Fruit fly (Drosophila melanogaster) whole organism, prepupa: ENCODE measurements around the gene CG18666.

ENCODE experiments used
- Blimp-1 ChIP-seq: fragments of 200-800 bp; sonication (Bioruptor generic); optimal IDR thresholded peaks from 3 replicates; lab custom pipeline; 2017; ENCODE audit warnings: missing biosample characterization, missing genetic modification characterization, mild to moderate bottlenecking, moderate library complexity, missing genetic modification reagents
- CG10631 ChIP-seq: fragments of 200-800 bp; sonication (Bioruptor generic); optimal IDR thresholded peaks from 2 replicates; lab custom pipeline; 2016; ENCODE audit warnings: missing biosample characterization, missing genetic modification characterization
- CG10669 ChIP-seq: fragments of 200-800 bp; sonication (Bioruptor generic); optimal IDR thresholded peaks from 3 replicates; lab custom pipeline; 2018; ENCODE audit warnings: missing biosample characterization, mild to moderate bottlenecking, missing genetic modification characterization, moderate library complexity
- CG11294 ChIP-seq: fragments of 200-800 bp; sonication (Bioruptor generic); IDR thresholded peaks from 2 replicates; pipeline ENCODE4 v1.3.6; 2022; ENCODE audit warnings: missing biosample characterization, missing genetic modification characterization
- CG11762 ChIP-seq: fragments of 200-800 bp; sonication (Bioruptor generic); optimal IDR thresholded peaks from 3 replicates; lab custom pipeline; 2016; ENCODE audit warnings: missing biosample characterization, missing genetic modification characterization; ENCODE audit not compliant: insufficient read depth
- CG11902 ChIP-seq: fragments of 200-800 bp; sonication (Bioruptor generic); optimal IDR thresholded peaks from 3 replicates; lab custom pipeline; 2016; ENCODE audit warnings: missing biosample characterization, missing genetic modification characterization
- CG15336 ChIP-seq: fragments of 200-800 bp; sonication (Bioruptor generic); IDR thresholded peaks from 2 replicates; pipeline ENCODE4 v1.3.6; 2022; ENCODE audit warnings: missing biosample characterization, missing genetic modification characterization
- CG16779 ChIP-seq: fragments of 200-800 bp; sonication (Bioruptor generic); optimal IDR thresholded peaks from 3 replicates; lab custom pipeline; 2017; ENCODE audit warnings: missing biosample characterization, mild to moderate bottlenecking, missing genetic modification characterization
- CG32006 ChIP-seq: fragments of 200-800 bp; sonication (Bioruptor generic); optimal IDR thresholded peaks from 3 replicates; lab custom pipeline; 2017; ENCODE audit warnings: missing biosample characterization, mild to moderate bottlenecking, missing genetic modification characterization
- CG4318 ChIP-seq: fragments of 200-800 bp; sonication (Bioruptor generic); optimal IDR thresholded peaks from 3 replicates; lab custom pipeline; 2017; ENCODE audit warnings: missing biosample characterization, mild to moderate bottlenecking, missing genetic modification characterization
- CG6163 ChIP-seq: fragments of 200-800 bp; sonication (Bioruptor generic); IDR thresholded peaks from 3 replicates; pipeline ENCODE4 v1.3.6; 2022; ENCODE audit warnings: missing biosample characterization, missing genetic modification characterization
- CG6792 ChIP-seq: fragments of 200-800 bp; sonication (Bioruptor generic); optimal IDR thresholded peaks from 3 replicates; lab custom pipeline; 2016; ENCODE audit warnings: missing biosample characterization, missing genetic modification characterization
- CG6808 ChIP-seq: fragments of 200-800 bp; sonication (Bioruptor generic); optimal IDR thresholded peaks from 3 replicates; lab custom pipeline; 2017; ENCODE audit warnings: missing biosample characterization, missing genetic modification characterization, mild to moderate bottlenecking, moderate library complexity, missing genetic modification reagents
- CG6854 ChIP-seq: fragments of 200-800 bp; sonication (Bioruptor generic); optimal IDR thresholded peaks from 2 replicates; lab custom pipeline; 2017; ENCODE audit warnings: missing biosample characterization, mild to moderate bottlenecking, missing genetic modification characterization
- CG8119 ChIP-seq: fragments of 200-800 bp; sonication (Bioruptor generic); IDR thresholded peaks from 3 replicates; pipeline ENCODE4 v1.3.6; 2022; ENCODE audit warnings: missing biosample characterization, missing genetic modification characterization
- CG8319 ChIP-seq: fragments of 200-800 bp; sonication (Bioruptor generic); optimal IDR thresholded peaks from 3 replicates; lab custom pipeline; 2016; ENCODE audit warnings: missing biosample characterization, missing genetic modification characterization
- CG8632 ChIP-seq: fragments of 200-800 bp; sonication (Bioruptor generic); optimal IDR thresholded peaks from 3 replicates; lab custom pipeline; 2016; ENCODE audit warnings: missing biosample characterization, missing genetic modification characterization
- Eip75B ChIP-seq: fragments of 200-800 bp; sonication (Bioruptor generic); optimal IDR thresholded peaks from 3 replicates; lab custom pipeline; 2016; ENCODE audit warnings: missing biosample characterization, missing genetic modification characterization
- Eip78C ChIP-seq: fragments of 200-800 bp; sonication (Bioruptor generic); peaks from one replicate; lab custom pipeline; 2016; ENCODE audit warnings: missing biosample characterization, missing genetic modification characterization
- Eip93F ChIP-seq: fragments of 200-800 bp; sonication (Bioruptor generic); optimal IDR thresholded peaks from 2 replicates; lab custom pipeline; 2016; ENCODE audit warnings: missing biosample characterization, mild to moderate bottlenecking, missing genetic modification characterization
- Ets96B ChIP-seq: fragments of 200-800 bp; optimal IDR thresholded peaks from 2 replicates; lab custom pipeline; 2019; ENCODE audit warnings: missing biosample characterization, mild to moderate bottlenecking, missing genetic modification characterization, moderate library complexity
- Gug ChIP-seq: fragments of 200-800 bp; sonication (Bioruptor generic); IDR thresholded peaks from 2 replicates; pipeline ENCODE4 v1.3.6; 2022; ENCODE audit warnings: missing biosample characterization, missing genetic modification characterization
- Hr39 ChIP-seq: fragments of 200-800 bp; sonication (Bioruptor generic); optimal IDR thresholded peaks from 2 replicates; lab custom pipeline; 2016; ENCODE audit warnings: missing biosample characterization, missing genetic modification characterization
- Hr4 ChIP-seq: fragments of 200-800 bp; sonication (Bioruptor generic); optimal IDR thresholded peaks from 3 replicates; lab custom pipeline; 2016; ENCODE audit warnings: missing biosample characterization, missing genetic modification characterization
- Lpt ChIP-seq: fragments of 200-800 bp; sonication (Bioruptor generic); optimal IDR thresholded peaks from 3 replicates; lab custom pipeline; 2016; ENCODE audit warnings: missing biosample characterization, missing genetic modification characterization
- Met ChIP-seq: fragments of 200-800 bp; sonication (Bioruptor generic); optimal IDR thresholded peaks from 3 replicates; lab custom pipeline; 2016; ENCODE audit warnings: missing biosample characterization, missing genetic modification characterization
- OdsH ChIP-seq: fragments of 200-800 bp; sonication (Bioruptor generic); optimal IDR thresholded peaks from 3 replicates; lab custom pipeline; 2016; ENCODE audit warnings: missing biosample characterization, missing genetic modification characterization
- Smox ChIP-seq: fragments of 200-800 bp; sonication (Bioruptor generic); optimal IDR thresholded peaks from 3 replicates; lab custom pipeline; 2016; ENCODE audit warnings: missing biosample characterization, missing genetic modification characterization
- Sox102F ChIP-seq: fragments of 200-800 bp; sonication (Bioruptor generic); optimal IDR thresholded peaks from 2 replicates; lab custom pipeline; 2016; ENCODE audit warnings: missing biosample characterization, mild to moderate bottlenecking, missing genetic modification characterization
- Sox14 ChIP-seq: fragments of 200-800 bp; sonication (Bioruptor generic); optimal IDR thresholded peaks from 3 replicates; lab custom pipeline; 2016; ENCODE audit warnings: missing biosample characterization, missing genetic modification characterization
- Sox15 ChIP-seq: fragments of 200-800 bp; sonication (Bioruptor generic); optimal IDR thresholded peaks from 3 replicates; lab custom pipeline; 2016; ENCODE audit warnings: missing biosample characterization, missing genetic modification characterization
- achi ChIP-seq: fragments of 200-800 bp; sonication (Bioruptor generic); optimal IDR thresholded peaks from 3 replicates; lab custom pipeline; 2016; ENCODE audit warnings: missing biosample characterization, missing genetic modification characterization
- acj6 ChIP-seq: fragments of 200-800 bp; sonication (Bioruptor generic); optimal IDR thresholded peaks from 3 replicates; lab custom pipeline; 2016; ENCODE audit warnings: missing biosample characterization, missing genetic modification characterization
- cyc ChIP-seq: fragments of 200-800 bp; sonication (Bioruptor generic); optimal IDR thresholded peaks from 3 replicates; lab custom pipeline; 2016; ENCODE audit warnings: missing biosample characterization, missing genetic modification characterization
- dac ChIP-seq: fragments of 200-800 bp; sonication (Bioruptor generic); optimal IDR thresholded peaks from 2 replicates; lab custom pipeline; 2017; ENCODE audit warnings: missing biosample characterization, mild to moderate bottlenecking, missing genetic modification characterization
- dsx ChIP-seq: fragments of 200-800 bp; optimal IDR thresholded peaks from 3 replicates; lab custom pipeline; 2019; ENCODE audit warnings: missing biosample characterization, mild to moderate bottlenecking, missing genetic modification characterization, moderate library complexity; ENCODE audit not compliant: poor library complexity, severe bottlenecking
- eg ChIP-seq: fragments of 200-800 bp; sonication (Bioruptor generic); IDR thresholded peaks from 3 replicates; pipeline ENCODE4 v1.3.6; 2022; ENCODE audit warnings: missing biosample characterization, missing genetic modification characterization
- esn ChIP-seq: fragments of 200-800 bp; sonication (Bioruptor generic); optimal IDR thresholded peaks from 2 replicates; lab custom pipeline; 2016; ENCODE audit warnings: missing biosample characterization, mild to moderate bottlenecking, missing genetic modification characterization, moderate library complexity
- lz ChIP-seq: fragments of 200-800 bp; sonication (Bioruptor generic); optimal IDR thresholded peaks from 3 replicates; lab custom pipeline; 2016; ENCODE audit warnings: missing biosample characterization, missing genetic modification characterization
- net ChIP-seq: fragments of 200-800 bp; sonication (Bioruptor generic); optimal IDR thresholded peaks from 3 replicates; lab custom pipeline; 2016; ENCODE audit warnings: missing biosample characterization, missing genetic modification characterization
- salr ChIP-seq, 2 experiments: fragments of 200-800 bp; sonication (Bioruptor generic); optimal IDR thresholded peaks; 3 replicates each; lab custom pipeline; 2016 to 2018; ENCODE audit warnings: missing biosample characterization in 2 of 2, missing genetic modification characterization in 2 of 2, mild to moderate bottlenecking in 1 of 2
- spab ChIP-seq: fragments of 200-800 bp; sonication (Bioruptor generic); optimal IDR thresholded peaks from 2 replicates; lab custom pipeline; 2017; ENCODE audit warnings: missing biosample characterization, mild to moderate bottlenecking, missing genetic modification characterization, missing genetic modification reagents
- ss ChIP-seq, 2 experiments: fragments of 200-800 bp; sonication (Bioruptor generic); optimal IDR thresholded peaks; 2 replicates in 1 of 2; 3 replicates in 1 of 2; lab custom pipeline; 2017 to 2018; ENCODE audit warnings: mild to moderate bottlenecking in 2 of 2, missing biosample characterization in 2 of 2, missing genetic modification characterization in 2 of 2, moderate library complexity in 1 of 2
- svp ChIP-seq: fragments of 200-800 bp; sonication (Bioruptor generic); peaks from one replicate; lab custom pipeline; 2016; ENCODE audit warnings: missing biosample characterization, missing genetic modification characterization
- topi ChIP-seq: fragments of 200-800 bp; sonication (Bioruptor generic); optimal IDR thresholded peaks from 3 replicates; lab custom pipeline; 2016; ENCODE audit warnings: missing biosample characterization, missing genetic modification characterization

Gene CG18666

DNA sequence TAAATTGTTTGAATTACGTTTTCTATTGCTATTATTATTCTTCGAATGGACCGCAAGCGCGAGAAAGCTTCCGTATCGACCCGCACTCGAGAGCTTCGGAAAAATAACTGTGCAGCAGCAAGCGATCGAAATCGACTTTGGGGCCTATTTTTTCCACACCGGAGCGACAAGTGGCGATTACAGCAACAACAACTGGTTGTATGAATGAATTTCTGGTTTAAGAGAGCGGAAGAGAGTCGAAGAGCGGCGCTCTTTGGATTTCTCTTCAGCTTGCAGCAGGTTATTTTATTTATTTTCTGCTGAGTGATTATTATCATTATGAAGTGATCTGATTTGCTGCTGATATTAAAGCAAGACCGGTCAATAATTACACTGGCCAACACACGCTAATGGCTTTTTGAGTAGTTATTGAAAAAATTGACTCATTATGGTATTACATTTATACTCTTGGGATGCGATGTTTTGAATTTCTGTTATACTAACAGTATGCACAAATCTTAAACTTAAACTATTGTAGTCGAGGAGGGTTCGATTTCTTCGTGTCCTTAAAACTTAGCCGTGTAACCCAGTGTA lies 32.4 kb downstream of the CG18666 start, which contains the start of gene Samuel (continued):
- no peak for TF ChIP-seq Blimp-1 (GFP tag; lab: Kevin White, UChicago)
- no peak for TF ChIP-seq cyc (GFP tag; lab: Kevin White, UChicago)
- peak; percentile 17 for TF ChIP-seq Smox (GFP tag; lab: Kevin White, UChicago)
- TF ChIP-seq Sox15 (GFP tag; lab: Kevin White, UChicago) = no peak
- peak; percentile 23 for TF ChIP-seq achi (GFP tag; lab: Kevin White, UChicago)
- peak; percentile 19 for TF ChIP-seq Hr39 (GFP tag; lab: Kevin White, UChicago)
- TF ChIP-seq CG6854 = peak; percentile 87
- TF ChIP-seq CG10669 (GFP tag; lab: Kevin White, UChicago) = peak; percentile 46
- peak; percentile 34 for TF ChIP-seq spab
- TF ChIP-seq lz (GFP tag; lab: Kevin White, UChicago) = peak; percentile 39
- TF ChIP-seq CG8119 (GFP tag; lab: Robert Waterston, UW) = peak; percentile 68; the same call in 2 of the 3 replicates
- peak; percentile 12 for TF ChIP-seq Lpt (GFP tag; lab: Kevin White, UChicago)
- TF ChIP-seq topi (GFP tag; lab: Kevin White, UChicago) = peak; percentile 55
- peak; percentile 12 for TF ChIP-seq Eip75B (GFP tag; lab: Kevin White, UChicago)
- TF ChIP-seq CG11294 = no peak
- peak; percentile 11 for TF ChIP-seq Hr4
- peak; percentile 64 for TF ChIP-seq Sox102F (GFP tag; lab: Kevin White, UChicago)
- peak; percentile 86 for TF ChIP-seq svp (GFP tag; lab: Kevin White, UChicago)
- peak; percentile 59 to 67 for TF ChIP-seq ss (GFP tag; optimal IDR thresholded peaks at IDR 0.05; lab: Kevin White, UChicago)
- peak; percentile 44 for TF ChIP-seq Met
- peak; percentile 42 for TF ChIP-seq OdsH (GFP tag; lab: Kevin White, UChicago)
- peak; percentile 11 for TF ChIP-seq acj6 (GFP tag; lab: Kevin White, UChicago)

dm6 chr2L:11067970-11068369 lies 33.4 kb downstream of the CG18666 start:
- TF ChIP-seq dac (no peak), Met (peak; percentile 42), lz (GFP tag; lab: Kevin White, UChicago) (peak; percentile 12), Smox (GFP tag; lab: Kevin White, UChicago) (peak; percentile 0), esn (GFP tag; lab: Kevin White, UChicago) (peak; percentile 20), svp (GFP tag; lab: Kevin White, UChicago) (no peak), CG6163 (no peak), achi (GFP tag; lab: Kevin White, UChicago) (no peak), Ets96B (tag; lab: Kevin White, UChicago) (no peak), CG16779 (tag; lab: Kevin White, UChicago) (no peak), CG32006 (GFP tag; lab: Kevin White, UChicago) (no peak), topi (GFP tag; lab: Kevin White, UChicago) (peak; percentile 0), CG11902 (no peak), Lpt (GFP tag; lab: Kevin White, UChicago) (no peak), Eip78C (peak; percentile 17), CG8319 (GFP tag; lab: Kevin White, UChicago) (no peak), acj6 (GFP tag; lab: Kevin White, UChicago) (no peak), Sox14 (GFP tag; lab: Kevin White, UChicago) (peak; percentile 31), cyc (GFP tag; lab: Kevin White, UChicago) (no peak), salr (GFP tag; optimal IDR thresholded peaks at IDR 0.05; lab: Kevin White, UChicago) (no peak), Eip93F (GFP tag; lab: Kevin White, UChicago) (no peak)

- TF ChIP-seq Blimp-1 (GFP tag; lab: Kevin White, UChicago) = no peak
- TF ChIP-seq CG10669 (GFP tag; lab: Kevin White, UChicago) = peak; percentile 26
- TF ChIP-seq Smox (GFP tag; lab: Kevin White, UChicago) = no peak
- TF ChIP-seq eg (GFP tag; lab: Robert Waterston, UW) = no peak
- peak; percentile 71 for TF ChIP-seq Eip78C
- TF ChIP-seq CG6163 = 0 out of 3 replicates have a peak, but pooled peaks have one; percentile 10
- TF ChIP-seq cyc (GFP tag; lab: Kevin White, UChicago) = no peak
- TF ChIP-seq lz (GFP tag; lab: Kevin White, UChicago) = no peak
- TF ChIP-seq Gug (GFP tag; lab: Robert Waterston, UW) = no peak
- peak; percentile 45 for TF ChIP-seq CG32006 (GFP tag; lab: Kevin White, UChicago)
- no peak for TF ChIP-seq CG4318 (GFP tag; lab: Kevin White, UChicago)
- no peak for TF ChIP-seq CG8632 (GFP tag; lab: Kevin White, UChicago)
- peak; percentile 39 for TF ChIP-seq CG6808 (GFP tag; lab: Kevin White, UChicago)
- TF ChIP-seq CG11294 = no peak
- peak; percentile 63 for TF ChIP-seq CG15336 (GFP tag; lab: Robert Waterston, UW)
- TF ChIP-seq CG11902 = no peak
- no peak for TF ChIP-seq CG11762
- peak; percentile 82 for TF ChIP-seq dsx (GFP tag; lab: Kevin White, UChicago)
- TF ChIP-seq svp (GFP tag; lab: Kevin White, UChicago) = peak; percentile 52
- peak; percentile 33 for TF ChIP-seq spab
- TF ChIP-seq CG6792 (GFP tag; lab: Kevin White, UChicago) = no peak
- TF ChIP-seq net (GFP tag; lab: Kevin White, UChicago) = no peak
- TF ChIP-seq CG10631 (GFP tag; lab: Kevin White, UChicago) = peak; percentile 26
- no peak for TF ChIP-seq Eip93F (GFP tag; lab: Kevin White, UChicago)
These were observed 33.8 kb downstream of the CG18666 start for dm6 chr2L:11068441-11068840.
